Fruit fly (Drosophila melanogaster) whole organism, pupa: ENCODE measurements around the gene Rab3GAP1.

Source experiments
- CG10348 ChIP-seq: fragments of 200-800 bp; sonication (Bioruptor generic); IDR thresholded peaks from 2 replicates; pipeline ENCODE4 v1.3.6; 2022; ENCODE audit warnings: missing biosample characterization, missing genetic modification characterization
- CG12605 ChIP-seq: fragments of 200-800 bp; sonication (Bioruptor generic); IDR thresholded peaks from 2 replicates; pipeline ENCODE4 v1.3.6; 2022; ENCODE audit warnings: missing biosample characterization, missing genetic modification characterization
- CG13204 ChIP-seq: fragments of 200-800 bp; sonication (Bioruptor generic); optimal IDR thresholded peaks from 2 replicates; lab custom pipeline; 2018; ENCODE audit warnings: missing biosample characterization, mild to moderate bottlenecking, missing genetic modification characterization, moderate library complexity
- CG34367 ChIP-seq: fragments of 200-800 bp; sonication (Bioruptor generic); optimal IDR thresholded peaks from 2 replicates; lab custom pipeline; 2018; ENCODE audit warnings: missing biosample characterization, mild to moderate bottlenecking, missing genetic modification characterization
- CG8159 ChIP-seq: fragments of 200-800 bp; sonication (Bioruptor generic); optimal IDR thresholded peaks from 3 replicates; lab custom pipeline; 2018; ENCODE audit warnings: missing biosample characterization, mild to moderate bottlenecking, missing genetic modification characterization, moderate library complexity
- Ets98B ChIP-seq: fragments of 200-800 bp; sonication (Bioruptor generic); IDR thresholded peaks from 2 replicates; pipeline ENCODE4 v1.3.6; 2022; ENCODE audit warnings: missing biosample characterization, missing genetic modification characterization
- Pif1A ChIP-seq: fragments of 200-800 bp; sonication (Bioruptor generic); optimal IDR thresholded peaks from 3 replicates; lab custom pipeline; 2016; ENCODE audit warnings: missing biosample characterization, missing genetic modification characterization

DNA sequence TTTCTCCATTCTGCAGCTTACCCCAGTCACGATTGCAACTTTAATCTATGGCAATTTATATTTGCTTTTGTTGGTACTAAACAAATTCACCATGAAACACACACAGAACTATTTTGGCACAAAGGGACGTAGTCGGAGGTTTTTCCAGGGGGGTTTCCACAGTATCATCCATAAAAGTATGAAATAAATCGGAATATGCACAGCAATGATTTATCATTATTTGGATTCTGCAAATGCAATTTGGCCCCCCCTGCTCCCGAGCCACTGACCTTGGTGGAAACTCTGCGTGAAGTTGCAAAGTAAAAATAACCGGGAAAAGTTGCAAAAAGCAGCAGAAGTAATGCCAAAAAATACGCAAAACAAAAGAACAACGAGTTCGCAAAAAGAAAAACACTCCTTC, 53.0 kb downstream of the Rab3GAP1 start:
- TF ChIP-seq CG10348 (GFP tag; lab: Robert Waterston, UW) (0 out of 2 replicates have a peak, but pooled peaks have one; percentile 25), CG34367 (tag; lab: Kevin White, UChicago) (no peak), Pif1A (GFP tag; lab: Kevin White, UChicago) (no peak), CG13204 (no peak), CG8159 (no peak), CG12605 (GFP tag; lab: Robert Waterston, UW) (no peak), Ets98B (GFP tag; lab: Robert Waterston, UW) (peak; percentile 53)
